Fruit fly (Drosophila melanogaster): ENCODE data around the gene mRpS21.
A peak's percentile ranks its signal among the peaks of the same experiment; 100 is the strongest.

The mRpS21 gene

dm6 chr3R:13428341-13429040 is 46.9 kb upstream of the mRpS21 start (continued):
- TF ChIP-seq usp (GFP tag; optimal IDR thresholded peaks at IDR 0.05), result no peak
- TF ChIP-seq Mrtf (GFP tag; IDR thresholded peaks at IDR 0.05), result peak; percentile 59; the same call in 1 of the 3 replicates
- TF ChIP-seq chif (GFP tag; optimal IDR thresholded peaks at IDR 0.05), result peak; percentile 44 to 71
- TF ChIP-seq pan (optimal IDR thresholded peaks at IDR 0.05), result no peak
- TF ChIP-seq pan (GFP tag; optimal IDR thresholded peaks at IDR 0.05 in 1 of 2, IDR thresholded peaks at IDR 0.05 in 1 of 2), result peak in 1 of 2 experiments; percentile 79
- TF ChIP-seq salm (tag; optimal IDR thresholded peaks at IDR 0.05), result peak; percentile 55
- TF ChIP-seq al (GFP tag; IDR thresholded peaks at IDR 0.05), result no peak
- peak; percentile 45 for TF ChIP-seq CG33557 (GFP tag; optimal IDR thresholded peaks at IDR 0.05)
- TF ChIP-seq insv (GFP tag; optimal IDR thresholded peaks at IDR 0.05), result no peak
- TF ChIP-seq zf30C (GFP tag; optimal IDR thresholded peaks at IDR 0.05), result no peak
- TF ChIP-seq grn (GFP tag; optimal IDR thresholded peaks at IDR 0.05), result no peak
- peak; percentile 42; the same call in 1 of the 2 replicates for TF ChIP-seq sob (GFP tag; IDR thresholded peaks at IDR 0.05)
- peak; percentile 90 for TF ChIP-seq ci (GFP tag; IDR thresholded peaks at IDR 0.05)
- 0 out of 2 replicates have a peak, but pooled peaks have one; percentile 14 for TF ChIP-seq Gsc (GFP tag; IDR thresholded peaks at IDR 0.05)
- no peak for TF ChIP-seq br (optimal IDR thresholded peaks at IDR 0.05)
- TF ChIP-seq Taf1 (GFP tag; IDR thresholded peaks at IDR 0.05), result 0 out of 2 replicates have a peak, but pooled peaks have one; percentile 35
- peak; percentile 46 for TF ChIP-seq tx (GFP tag; optimal IDR thresholded peaks at IDR 0.05)
- TF ChIP-seq CG10267 (tag; optimal IDR thresholded peaks at IDR 0.05), result peak; percentile 69
- no peak for TF ChIP-seq Ravus (GFP tag; IDR thresholded peaks at IDR 0.05)
- peak; percentile 54 for TF ChIP-seq CG6654 (GFP tag; optimal IDR thresholded peaks at IDR 0.05)
- peak; percentile 83 for TF ChIP-seq Xrp1 (GFP tag; IDR thresholded peaks at IDR 0.05)
- peak; percentile 36 for TF ChIP-seq Antp (GFP tag; optimal IDR thresholded peaks at IDR 0.05)
- peak; percentile 13 for TF ChIP-seq CG4854 (GFP tag; optimal IDR thresholded peaks at IDR 0.05)
- peak; percentile 62 for TF ChIP-seq bcd (GFP tag; optimal IDR thresholded peaks at IDR 0.05)
- TF ChIP-seq CG7745 (tag; optimal IDR thresholded peaks at IDR 0.05), result no peak
- no peak for TF ChIP-seq Doc2 (GFP tag; IDR thresholded peaks at IDR 0.05)
- TF ChIP-seq fd102C (GFP tag; optimal IDR thresholded peaks at IDR 0.05), result peak; percentile 17
- TF ChIP-seq Six4 (GFP tag; optimal IDR thresholded peaks at IDR 0.05), result peak; percentile 68
- no peak for TF ChIP-seq mld (GFP tag; IDR thresholded peaks at IDR 0.05; ENCODE audit: partially characterized antibody)
- TF ChIP-seq pfk (GFP tag; optimal IDR thresholded peaks at IDR 0.05), result no peak
- peak; percentile 26 for TF ChIP-seq CG18619 (GFP tag; optimal IDR thresholded peaks at IDR 0.05)
- peak; percentile 37; the same call in 1 of the 3 replicates for TF ChIP-seq gce (GFP tag; IDR thresholded peaks at IDR 0.05)
- no peak for TF ChIP-seq CHES-1-like (GFP tag; optimal IDR thresholded peaks at IDR 0.05)
- no peak for TF ChIP-seq CG32767 (GFP tag; IDR thresholded peaks at IDR 0.05)
- peak; percentile 2 for TF ChIP-seq CG12236 (GFP tag; optimal IDR thresholded peaks at IDR 0.05)
- no peak for TF ChIP-seq Stat92E (GFP tag; optimal IDR thresholded peaks at IDR 0.05)
- TF ChIP-seq shn (GFP tag; optimal IDR thresholded peaks at IDR 0.05), result peak; percentile 25
- peak; percentile 29 for TF ChIP-seq chn (GFP tag; optimal IDR thresholded peaks at IDR 0.05)
- peak; percentile 53 for TF ChIP-seq CG9932 (GFP tag; IDR thresholded peaks at IDR 0.05)
- no peak for TF ChIP-seq CG6854 (GFP tag; optimal IDR thresholded peaks at IDR 0.05)
- TF ChIP-seq cas (GFP tag; IDR thresholded peaks at IDR 0.05), result no peak
- peak; percentile 56 for TF ChIP-seq odd (GFP tag; optimal IDR thresholded peaks at IDR 0.05)
- TF ChIP-seq CG8388 (GFP tag; optimal IDR thresholded peaks at IDR 0.05), result peak; percentile 72
- no peak for TF ChIP-seq C15 (GFP tag; IDR thresholded peaks at IDR 0.05)
- TF ChIP-seq cwo (GFP tag; optimal IDR thresholded peaks at IDR 0.05), result peak; percentile 42
- peak; percentile 66 for TF ChIP-seq CG7556 (GFP tag; optimal IDR thresholded peaks at IDR 0.05)
- no peak for TF ChIP-seq Hmx (GFP tag; optimal IDR thresholded peaks at IDR 0.05)
- TF ChIP-seq CG31441 (GFP tag; IDR thresholded peaks at IDR 0.05), result peak; percentile 80
- TF ChIP-seq wek (GFP tag; optimal IDR thresholded peaks at IDR 0.05), result peak; percentile 4
- peak; percentile 47 for TF ChIP-seq ac (GFP tag; optimal IDR thresholded peaks at IDR 0.05)
